Fruit fly (Drosophila melanogaster): ENCODE data around the gene Hmgcr.

Gene Hmgcr

DNA sequence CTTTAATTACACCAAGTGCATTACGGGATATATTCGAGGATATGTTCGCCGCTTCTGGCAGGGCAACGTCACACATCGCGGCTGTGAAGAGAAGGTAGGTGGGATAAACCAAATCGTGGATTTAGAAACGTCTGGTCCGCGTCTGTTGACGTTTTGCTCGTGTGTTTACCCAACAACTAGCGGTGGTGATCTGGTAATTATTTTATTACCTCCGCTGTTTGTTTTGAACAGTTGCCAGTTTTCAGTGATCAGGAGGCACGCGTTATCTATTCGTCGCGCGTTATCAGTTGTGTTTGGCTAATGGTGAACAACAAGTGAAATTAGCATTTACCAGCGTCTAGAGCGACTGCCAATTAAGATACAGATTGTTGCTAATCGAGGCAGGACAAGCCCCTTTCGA, 4.1 kb upstream of the Hmgcr start (continued):
- TF ChIP-seq CG8924 (tag; optimal IDR thresholded peaks at IDR 0.05): peak; percentile 17
- no peak for TF ChIP-seq CG17186 (GFP tag; optimal IDR thresholded peaks at IDR 0.05)
- TF ChIP-seq Med (GFP tag): peak; percentile 87
- 0 out of 3 replicates have a peak, but pooled peaks have one; percentile 8 for TF ChIP-seq CG11695 (GFP tag; IDR thresholded peaks at IDR 0.05)
- TF ChIP-seq bab2 (GFP tag; optimal IDR thresholded peaks at IDR 0.05): no peak
- TF ChIP-seq Pdp1 (GFP tag; optimal IDR thresholded peaks at IDR 0.05): peak in 1 of 2 experiments; percentile 34
- no peak for TF ChIP-seq Tbp (GFP tag; optimal IDR thresholded peaks at IDR 0.05)
- TF ChIP-seq vnd (GFP tag; IDR thresholded peaks at IDR 0.05; ENCODE audit: partially characterized antibody): no peak
- TF ChIP-seq CG10979 (tag; optimal IDR thresholded peaks at IDR 0.05): no peak
- no peak for TF ChIP-seq Chrac-16 (GFP tag; optimal IDR thresholded peaks at IDR 0.05)
- TF ChIP-seq gsb-n (tag; optimal IDR thresholded peaks at IDR 0.05): no peak
- TF ChIP-seq insv (GFP tag; optimal IDR thresholded peaks at IDR 0.05): peak in 1 of 2 experiments; percentile 27
- no peak for TF ChIP-seq p53 (GFP tag; optimal IDR thresholded peaks at IDR 0.05)
- no peak for TF ChIP-seq bbx (GFP tag; IDR thresholded peaks at IDR 0.05; ENCODE audit: partially characterized antibody)
- no peak for TF ChIP-seq Max (GFP tag; optimal IDR thresholded peaks at IDR 0.05)
- peak; percentile 62 for TF ChIP-seq wek (GFP tag; optimal IDR thresholded peaks at IDR 0.05)
- TF ChIP-seq Asciz (GFP tag; optimal IDR thresholded peaks at IDR 0.05): peak; percentile 45
- no peak for TF ChIP-seq CG1792 (GFP tag; optimal IDR thresholded peaks at IDR 0.05)
- no peak for TF ChIP-seq Hr3 (GFP tag; optimal IDR thresholded peaks at IDR 0.05)
- peak; percentile 46 for TF ChIP-seq scrt (GFP tag; optimal IDR thresholded peaks at IDR 0.05)
- TF ChIP-seq pho (GFP tag; optimal IDR thresholded peaks at IDR 0.05): peak; percentile 52
- no peak for TF ChIP-seq CG7745 (tag; optimal IDR thresholded peaks at IDR 0.05)
- TF ChIP-seq Atf3 (GFP tag; optimal IDR thresholded peaks at IDR 0.05): no peak
- no peak for TF ChIP-seq jing (GFP tag; optimal IDR thresholded peaks at IDR 0.05)
- TF ChIP-seq CG31224 (GFP tag; IDR thresholded peaks at IDR 0.05): no peak
- TF ChIP-seq Ada2b (GFP tag; IDR thresholded peaks at IDR 0.05): no peak
- TF ChIP-seq CG18764 (GFP tag; optimal IDR thresholded peaks at IDR 0.05): no peak
- no peak for TF ChIP-seq CG2199 (GFP tag; IDR thresholded peaks at IDR 0.05)
- no peak for TF ChIP-seq peb (GFP tag; IDR thresholded peaks at IDR 0.05)
- TF ChIP-seq kay (GFP tag; optimal IDR thresholded peaks at IDR 0.05): no peak
- no peak for TF ChIP-seq MBD-R2 (GFP tag; IDR thresholded peaks at IDR 0.05)
- TF ChIP-seq CG17328 (GFP tag; IDR thresholded peaks at IDR 0.05): no peak
- no peak for TF ChIP-seq Deaf1 (tag; optimal IDR thresholded peaks at IDR 0.05)
- no peak for TF ChIP-seq gcm2 (GFP tag; optimal IDR thresholded peaks at IDR 0.05)
- TF ChIP-seq fd102C (GFP tag; optimal IDR thresholded peaks at IDR 0.05): no peak
- no peak; the same call in 1 of the 2 replicates for TF ChIP-seq HLH3B (GFP tag; IDR thresholded peaks at IDR 0.05)
- TF ChIP-seq CG34422 (GFP tag; IDR thresholded peaks at IDR 0.05): no peak
- TF ChIP-seq CG9727 (GFP tag; optimal IDR thresholded peaks at IDR 0.05): peak; percentile 47
- TF ChIP-seq seq (GFP tag; IDR thresholded peaks at IDR 0.05): no peak
- TF ChIP-seq en (GFP tag; optimal IDR thresholded peaks at IDR 0.05): no peak
- TF ChIP-seq dpn (GFP tag; optimal IDR thresholded peaks at IDR 0.05): peak in 1 of 2 experiments; percentile 26
- no peak for TF ChIP-seq CTCF (GFP tag; optimal IDR thresholded peaks at IDR 0.05)
- peak in 1 of 2 experiments; percentile 12 for TF ChIP-seq Hr51 (GFP tag; optimal IDR thresholded peaks at IDR 0.05)
- TF ChIP-seq cg (GFP tag; optimal IDR thresholded peaks at IDR 0.05): no peak
- no peak for TF ChIP-seq NFAT (GFP tag; IDR thresholded peaks at IDR 0.05)
- TF ChIP-seq D19A (tag; optimal IDR thresholded peaks at IDR 0.05): no peak
- no peak for TF ChIP-seq CG1647 (GFP tag; optimal IDR thresholded peaks at IDR 0.05)
- 0 out of 3 replicates have a peak, but pooled peaks have one; percentile 17 for TF ChIP-seq Dbx (GFP tag; IDR thresholded peaks at IDR 0.05)
- TF ChIP-seq CG8281 (tag; optimal IDR thresholded peaks at IDR 0.05): no peak
- TF ChIP-seq otp (GFP tag; IDR thresholded peaks at IDR 0.05): no peak
- no peak for TF ChIP-seq CG2129 (GFP tag; IDR thresholded peaks at IDR 0.05; ENCODE audit: partially characterized antibody)
- TF ChIP-seq CG8765 (GFP tag; IDR thresholded peaks at IDR 0.05): no peak
